Worm (Caenorhabditis elegans) whole organism, L1 larva: ENCODE results near the gene F22E5.2.

Experiments
- C04F5.9 ChIP-seq: sonication (generic microtip); optimal IDR thresholded peaks from 2 replicates; lab custom pipeline; 2016; ENCODE audit warnings: missing genetic modification characterization, missing compliant biosample characterization
- C16A3.4 ChIP-seq: fragments of 150-350 bp; optimal IDR thresholded peaks from 2 replicates; lab custom pipeline; 2014; ENCODE audit warnings: missing biosample characterization, missing genetic modification characterization
- C34B4.2 ChIP-seq: sonication (generic microtip); optimal IDR thresholded peaks from 2 replicates; lab custom pipeline; 2017; ENCODE audit warnings: mild to moderate bottlenecking, missing genetic modification characterization, missing compliant biosample characterization
- F16B12.6 ChIP-seq: fragments of 150-350 bp; optimal IDR thresholded peaks from 2 replicates; lab custom pipeline; 2014; ENCODE audit warnings: missing biosample characterization, missing genetic modification characterization
- Y116A8C.19 ChIP-seq: sonication (generic microtip); optimal IDR thresholded peaks from 2 replicates; lab custom pipeline; 2016; ENCODE audit warnings: missing compliant biosample characterization, missing genetic modification characterization, borderline replicate concordance
- alr-1 ChIP-seq: fragments of 200-800 bp; sonication (Bioruptor generic); optimal IDR thresholded peaks from 2 replicates; lab custom pipeline; 2018; ENCODE audit warnings: borderline replicate concordance, mild to moderate bottlenecking, missing genetic modification characterization, missing compliant biosample characterization
- ama-1 ChIP-seq: fragments of 150-350 bp; optimal IDR thresholded peaks from 2 replicates; lab custom pipeline; 2014
- blmp-1 ChIP-seq: fragments of 150-350 bp; optimal IDR thresholded peaks from 2 replicates; lab custom pipeline; 2014; ENCODE audit warnings: missing biosample characterization, missing genetic modification characterization
- ceh-82 ChIP-seq, 3 experiments: fragments of 150-350 bp in 1 of 3; sonication (generic microtip) in 2 of 3; optimal IDR thresholded peaks; 2 replicates each; lab custom pipeline; 2014 to 2017; ENCODE audit warnings: missing biosample characterization in 3 of 3, missing genetic modification characterization in 3 of 3
- ceh-88 ChIP-seq: fragments of 200-800 bp; sonication (Bioruptor generic); IDR thresholded peaks from 2 replicates; pipeline ENCODE4 v1.3.6; 2022; ENCODE audit warnings: missing genetic modification characterization, missing compliant biosample characterization
- ceh-90 ChIP-seq: sonication (generic microtip); optimal IDR thresholded peaks from 2 replicates; lab custom pipeline; 2016; ENCODE audit warnings: missing genetic modification characterization, missing compliant biosample characterization
- dsc-1 ChIP-seq: sonication (generic microtip); optimal IDR thresholded peaks from 2 replicates; lab custom pipeline; 2016; ENCODE audit warnings: mild to moderate bottlenecking, missing genetic modification characterization, missing compliant biosample characterization
- elt-2 ChIP-seq: sonication (generic microtip); optimal IDR thresholded peaks from 2 replicates; lab custom pipeline; 2016; ENCODE audit warnings: missing genetic modification characterization, mild to moderate bottlenecking, inconsistent platforms, missing compliant biosample characterization, missing genetic modification reagents
- fkh-8 ChIP-seq: sonication (generic microtip); optimal IDR thresholded peaks from 2 replicates; lab custom pipeline; 2016; ENCODE audit warnings: mild to moderate bottlenecking, missing genetic modification characterization, missing compliant biosample characterization
- fos-1 ChIP-seq: fragments of 150-350 bp; optimal IDR thresholded peaks from 2 replicates; lab custom pipeline; 2014; ENCODE audit warnings: missing biosample characterization, missing genetic modification characterization
- hlh-17 ChIP-seq: fragments of 200-800 bp; sonication (Bioruptor generic); optimal IDR thresholded peaks from 2 replicates; lab custom pipeline; 2018; ENCODE audit warnings: missing genetic modification characterization, mild to moderate bottlenecking, missing compliant biosample characterization, moderate library complexity, borderline replicate concordance
- hlh-4 ChIP-seq: sonication (generic microtip); optimal IDR thresholded peaks from 2 replicates; lab custom pipeline; 2016; ENCODE audit warnings: mild to moderate bottlenecking, missing genetic modification characterization, missing compliant biosample characterization
- hpl-2 ChIP-seq: fragments of 150-350 bp; optimal IDR thresholded peaks from 2 replicates; lab custom pipeline; 2014; ENCODE audit warnings: missing biosample characterization, missing genetic modification reagents, missing genetic modification characterization
- irx-1 ChIP-seq: sonication (generic microtip); optimal IDR thresholded peaks from 2 replicates; lab custom pipeline; 2016; ENCODE audit warnings: missing genetic modification characterization, missing compliant biosample characterization
- jun-1 ChIP-seq: fragments of 150-350 bp; optimal IDR thresholded peaks from 2 replicates; lab custom pipeline; 2014; ENCODE audit warnings: missing biosample characterization, missing genetic modification reagents, missing genetic modification characterization
- lin-39 ChIP-seq: fragments of 150-350 bp; optimal IDR thresholded peaks from 2 replicates; lab custom pipeline; 2014; ENCODE audit warnings: missing biosample characterization, missing genetic modification reagents, missing genetic modification characterization
- lir-3 ChIP-seq: sonication (generic microtip); optimal IDR thresholded peaks from 2 replicates; lab custom pipeline; 2016; ENCODE audit warnings: mild to moderate bottlenecking, missing genetic modification characterization, moderate library complexity, missing compliant biosample characterization; ENCODE audit not compliant: poor library complexity
- lsy-2 ChIP-seq, 2 experiments: fragments of 150-350 bp; optimal IDR thresholded peaks; 2 replicates each; lab custom pipeline; 2014; ENCODE audit warnings: missing biosample characterization in 2 of 2, missing genetic modification characterization in 2 of 2
- mef-2 ChIP-seq: fragments of 150-350 bp; optimal IDR thresholded peaks from 2 replicates; lab custom pipeline; 2014; ENCODE audit warnings: missing biosample characterization, missing genetic modification characterization
- mep-1 ChIP-seq: fragments of 150-350 bp; optimal IDR thresholded peaks from 2 replicates; lab custom pipeline; 2014; ENCODE audit warnings: missing biosample characterization, missing genetic modification characterization
- nhr-11 ChIP-seq: fragments of 150-350 bp; optimal IDR thresholded peaks from 2 replicates; lab custom pipeline; 2014; ENCODE audit warnings: missing biosample characterization, missing genetic modification characterization
- nhr-12 ChIP-seq: sonication (generic microtip); optimal IDR thresholded peaks from 2 replicates; lab custom pipeline; 2017; ENCODE audit warnings: missing biosample characterization, missing genetic modification characterization
- nhr-19 ChIP-seq: fragments of 200-800 bp; sonication (Bioruptor generic); conservative IDR thresholded peaks from 2 replicates; pipeline ENCODE4 v1.3.6; 2022; ENCODE audit warnings: missing genetic modification characterization, missing compliant biosample characterization
- nhr-20 ChIP-seq: sonication (generic microtip); optimal IDR thresholded peaks from 2 replicates; lab custom pipeline; 2016; ENCODE audit warnings: mild to moderate bottlenecking, missing genetic modification characterization, missing compliant biosample characterization
- nhr-237 ChIP-seq: fragments of 150-350 bp; optimal IDR thresholded peaks from 2 replicates; lab custom pipeline; 2014; ENCODE audit warnings: missing biosample characterization, missing genetic modification characterization
- nhr-47 ChIP-seq: sonication (generic microtip); optimal IDR thresholded peaks from 2 replicates; lab custom pipeline; 2016; ENCODE audit warnings: mild to moderate bottlenecking, missing genetic modification characterization, moderate library complexity, missing compliant biosample characterization
- nhr-71 ChIP-seq: sonication (generic microtip); optimal IDR thresholded peaks from 2 replicates; lab custom pipeline; 2016; ENCODE audit warnings: mild to moderate bottlenecking, missing genetic modification characterization, moderate library complexity, missing compliant biosample characterization
- nhr-76 ChIP-seq: sonication (generic microtip); optimal IDR thresholded peaks from 2 replicates; lab custom pipeline; 2017; ENCODE audit warnings: missing biosample characterization, missing genetic modification characterization
- nhr-77 ChIP-seq: fragments of 150-350 bp; optimal IDR thresholded peaks from 2 replicates; lab custom pipeline; 2014; ENCODE audit warnings: missing biosample characterization, missing genetic modification characterization
- nhr-85 ChIP-seq: sonication (generic microtip); peaks from one replicate; lab custom pipeline; 2016; ENCODE audit warnings: missing genetic modification characterization, inconsistent platforms, missing compliant biosample characterization
- nhr-90 ChIP-seq: sonication (generic microtip); optimal IDR thresholded peaks from 2 replicates; lab custom pipeline; 2016; ENCODE audit warnings: mild to moderate bottlenecking, missing genetic modification characterization, missing compliant biosample characterization; ENCODE audit not compliant: poor library complexity
- pax-3 ChIP-seq: fragments of 200-800 bp; sonication (Bioruptor generic); optimal IDR thresholded peaks from 2 replicates; lab custom pipeline; 2018; ENCODE audit warnings: mild to moderate bottlenecking, missing genetic modification characterization, moderate library complexity, missing compliant biosample characterization
- rnt-1 ChIP-seq: sonication (generic microtip); optimal IDR thresholded peaks from 2 replicates; lab custom pipeline; 2016; ENCODE audit warnings: mild to moderate bottlenecking, missing genetic modification characterization, moderate library complexity, missing compliant biosample characterization
- snu-23 ChIP-seq: sonication (generic microtip); optimal IDR thresholded peaks from 2 replicates; lab custom pipeline; 2016; ENCODE audit warnings: missing genetic modification characterization, missing compliant biosample characterization
- sox-4 ChIP-seq: sonication (generic microtip); optimal IDR thresholded peaks from 2 replicates; lab custom pipeline; 2016; ENCODE audit warnings: missing genetic modification characterization, missing compliant biosample characterization
- sptf-1 ChIP-seq: fragments of 150-350 bp; optimal IDR thresholded peaks from 2 replicates; lab custom pipeline; 2014; ENCODE audit warnings: missing biosample characterization, missing genetic modification characterization
- tbx-2 ChIP-seq: sonication (generic microtip); optimal IDR thresholded peaks from 2 replicates; lab custom pipeline; 2016; ENCODE audit warnings: missing genetic modification characterization, missing compliant biosample characterization
- unc-86 ChIP-seq: sonication (generic microtip); optimal IDR thresholded peaks from 2 replicates; lab custom pipeline; 2016; ENCODE audit warnings: missing genetic modification characterization, missing compliant biosample characterization
- unc-98 ChIP-seq: fragments of 200-800 bp; sonication (Bioruptor generic); IDR thresholded peaks from 2 replicates; pipeline ENCODE4 v1.3.6; 2022; ENCODE audit warnings: missing genetic modification characterization, missing compliant biosample characterization
- vab-15 ChIP-seq: sonication (generic microtip); optimal IDR thresholded peaks from 2 replicates; lab custom pipeline; 2017; ENCODE audit warnings: missing genotype, mild to moderate bottlenecking, missing genetic modification characterization, missing compliant biosample characterization
- zag-1 ChIP-seq: fragments of 150-350 bp; optimal IDR thresholded peaks from 2 replicates; lab custom pipeline; 2014; ENCODE audit warnings: missing biosample characterization, missing genetic modification characterization
- zip-4 ChIP-seq: fragments of 200-800 bp; sonication (Bioruptor generic); optimal IDR thresholded peaks from 2 replicates; lab custom pipeline; 2018; ENCODE audit warnings: mild to moderate bottlenecking, missing genetic modification characterization, moderate library complexity, missing compliant biosample characterization
- ztf-11 ChIP-seq, 2 experiments: sonication (generic microtip); optimal IDR thresholded peaks; 2 replicates each; lab custom pipeline; 2016 to 2017; ENCODE audit warnings: missing genetic modification characterization in 2 of 2, missing biosample characterization in 1 of 2, missing compliant biosample characterization in 1 of 2

The F22E5.2 gene

ce11 chrII:2702757-2703156 lies 37.6 kb downstream of the F22E5.2 start, which contains the start of gene sri-60:
TSS of gene sri-60 (minus strand) at chrII:2702857.
- TF ChIP-seq hlh-17 (GFP tag; lab: Kevin White, UChicago) (no peak), F16B12.6 (tag; lab: Kevin White, UChicago) (no peak), mep-1 (tag; lab: Kevin White, UChicago) (no peak), pax-3 (no peak), ceh-82 (tag; optimal IDR thresholded peaks at IDR 0.05; lab: Kevin White, UChicago) (no peak), hlh-4 (tag; lab: Kevin White, UChicago) (no peak), fos-1 (tag; lab: Kevin White, UChicago) (no peak), snu-23 (GFP tag; lab: Kevin White, UChicago) (no peak), unc-86 (tag; lab: Kevin White, UChicago) (no peak), nhr-77 (no peak), C34B4.2 (tag; lab: Kevin White, UChicago) (no peak), ztf-11 (tag; optimal IDR thresholded peaks at IDR 0.05; lab: Kevin White, UChicago) (no peak), sox-4 (no peak), ama-1 (no peak), lin-39 (tag; lab: Kevin White, UChicago) (no peak)

ce11 chrII:2705200-2705599 lies 40.0 kb downstream of the F22E5.2 start, which contains the start of gene srh-128:
TSS of gene srh-128 (minus strand) at chrII:2705300.
- TF ChIP-seq blmp-1 (tag; lab: Kevin White, UChicago) = no peak
- TF ChIP-seq Y116A8C.19 (tag; lab: Kevin White, UChicago) = no peak
- no peak for TF ChIP-seq nhr-12 (tag; lab: Kevin White, UChicago)
- no peak for TF ChIP-seq jun-1 (tag; lab: Kevin White, UChicago)
- no peak for TF ChIP-seq nhr-20 (tag; lab: Kevin White, UChicago)
- TF ChIP-seq ceh-82 (tag; optimal IDR thresholded peaks at IDR 0.05; lab: Kevin White, UChicago) = no peak
- TF ChIP-seq zag-1 = no peak
- no peak for TF ChIP-seq irx-1 (tag; lab: Kevin White, UChicago)
- no peak for TF ChIP-seq ceh-90 (tag; lab: Kevin White, UChicago)

- TF ChIP-seq nhr-90 (no peak), lsy-2 (tag; optimal IDR thresholded peaks at IDR 0.05; lab: Kevin White, UChicago) (no peak), sptf-1 (no peak), hlh-17 (GFP tag; lab: Kevin White, UChicago) (no peak), nhr-47 (peak; percentile 23), dsc-1 (no peak), jun-1 (tag; lab: Kevin White, UChicago) (no peak), C34B4.2 (tag; lab: Kevin White, UChicago) (no peak), nhr-237 (tag; lab: Kevin White, UChicago) (no peak), pax-3 (no peak), vab-15 (no peak), fos-1 (tag; lab: Kevin White, UChicago) (no peak), unc-86 (tag; lab: Kevin White, UChicago) (no peak), C16A3.4 (tag; lab: Kevin White, UChicago) (no peak), C04F5.9 (tag; lab: Kevin White, UChicago) (no peak), nhr-85 (tag; lab: Kevin White, UChicago) (no peak), nhr-19 (GFP tag; lab: Robert Waterston, UW) (no peak), nhr-11 (tag; lab: Kevin White, UChicago) (no peak), mef-2 (tag; lab: Kevin White, UChicago) (no peak), F16B12.6 (tag; lab: Kevin White, UChicago) (no peak), zag-1 (no peak), fkh-8 (tag; lab: Kevin White, UChicago) (peak; percentile 55), unc-98 (no peak), lir-3 (tag; lab: Kevin White, UChicago) (no peak), nhr-71 (tag; lab: Kevin White, UChicago) (peak; percentile 42), nhr-77 (no peak), nhr-76 (tag; lab: Kevin White, UChicago) (no peak), alr-1 (tag; lab: Kevin White, UChicago) (no peak), zip-4 (no peak), rnt-1 (tag; lab: Kevin White, UChicago) (peak; percentile 29), nhr-20 (tag; lab: Kevin White, UChicago) (peak; percentile 7), irx-1 (tag; lab: Kevin White, UChicago) (no peak), elt-2 (tag; lab: Kevin White, UChicago) (no peak), snu-23 (GFP tag; lab: Kevin White, UChicago) (no peak), ceh-88 (no peak), tbx-2 (tag; lab: Kevin White, UChicago) (no peak), hpl-2 (GFP tag; lab: Kevin White, UChicago) (no peak), ceh-90 (tag; lab: Kevin White, UChicago) (no peak)
Observed at ce11 chrII:2707872-2708271, 42.7 kb downstream of the F22E5.2 start, which contains the start of gene Y47G7B.2. TSS of gene Y47G7B.2 (minus strand) at chrII:2708014.
